Fruit fly (Drosophila melanogaster) S2 (cell line): Measurements from ENCODE around the gene MtnE.

Experiments
- CG8478 ChIP-seq: fragments of >200 bp; optimal IDR thresholded peaks from 2 replicates; lab custom pipeline; 2018
- CTCF ChIP-seq, 2 experiments: fragments of >200 bp; optimal IDR thresholded peaks; 2 replicates each; lab custom pipeline; 2018

- TF ChIP-seq CG8478 (lab: Kevin White, UChicago) = no peak
- no peak for TF ChIP-seq CTCF (optimal IDR thresholded peaks at IDR 0.05; lab: Kevin White, UChicago)
These were observed 10.4 kb upstream of the MtnE start for dm6 chr3R:20544952-20545351.
